Worm (Caenorhabditis elegans) whole organism, L4 larva: ENCODE measurements around the gene K07C5.13.
A peak's percentile ranks its signal among the peaks of the same experiment; 100 is the strongest.

Experiments used
- F10B5.3 ChIP-seq: sonication (generic microtip); optimal IDR thresholded peaks from 2 replicates; lab custom pipeline; 2016; ENCODE audit warnings: mild to moderate bottlenecking, missing genetic modification characterization, missing compliant biosample characterization
- F26F4.8 ChIP-seq: fragments of 200-800 bp; sonication (Bioruptor generic); conservative IDR thresholded peaks from 2 replicates; pipeline ENCODE4 v1.3.6; 2022; ENCODE audit warnings: missing genetic modification characterization, missing compliant biosample characterization
- R02D3.7 ChIP-seq: fragments of 150-350 bp; sonication (generic microtip); optimal IDR thresholded peaks from 3 replicates; lab custom pipeline; 2014; ENCODE audit warnings: missing biosample characterization, missing genetic modification characterization
- T26A8.4 ChIP-seq: fragments of 200-800 bp; sonication (Bioruptor generic); IDR thresholded peaks from 2 replicates; pipeline ENCODE4 v1.3.6; 2022; ENCODE audit warnings: missing genetic modification characterization, missing compliant biosample characterization
- Y75B8A.6 ChIP-seq: fragments of 200-800 bp; sonication (Bioruptor generic); IDR thresholded peaks from 2 replicates; pipeline ENCODE4 v1.3.6; 2022; ENCODE audit warnings: missing genetic modification reagents, missing genetic modification characterization, missing compliant biosample characterization
- aha-1 ChIP-seq: fragments of 150-350 bp; peaks from one replicate; lab custom pipeline; 2014; ENCODE audit warnings: missing biosample characterization, missing genetic modification characterization
- aly-2 ChIP-seq: sonication (generic microtip); optimal IDR thresholded peaks from 2 replicates; lab custom pipeline; 2018; ENCODE audit warnings: missing biosample characterization, missing genetic modification characterization
- ama-1 ChIP-seq: fragments of 150-350 bp; optimal IDR thresholded peaks from 2 replicates; lab custom pipeline; 2014; ENCODE audit warnings: inconsistent platforms, mixed read lengths
- arid-1 ChIP-seq: fragments of 200-800 bp; sonication (Bioruptor generic); conservative IDR thresholded peaks from 2 replicates; pipeline ENCODE4 v1.3.6; 2022; ENCODE audit warnings: missing genetic modification reagents, missing genetic modification characterization, missing compliant biosample characterization
- attf-4 ChIP-seq: sonication (generic microtip); optimal IDR thresholded peaks from 3 replicates; lab custom pipeline; 2017; ENCODE audit warnings: missing biosample characterization, missing genetic modification characterization
- ceh-28 ChIP-seq: fragments of 150-350 bp; optimal IDR thresholded peaks from 2 replicates; lab custom pipeline; 2014; ENCODE audit warnings: missing biosample characterization, missing genetic modification reagents, missing genetic modification characterization
- ceh-32 ChIP-seq: sonication (generic microtip); optimal IDR thresholded peaks from 2 replicates; lab custom pipeline; 2016; ENCODE audit warnings: mild to moderate bottlenecking, missing genetic modification characterization, missing compliant biosample characterization; ENCODE audit not compliant: poor library complexity
- ceh-62 ChIP-seq: sonication (generic microtip); optimal IDR thresholded peaks from 2 replicates; lab custom pipeline; 2017; ENCODE audit warnings: missing biosample characterization, missing genetic modification characterization
- ceh-82 ChIP-seq: sonication (generic microtip); optimal IDR thresholded peaks from 2 replicates; lab custom pipeline; 2017; ENCODE audit warnings: missing biosample characterization, missing genetic modification characterization
- ces-1 ChIP-seq: fragments of 150-350 bp; sonication (generic microtip); optimal IDR thresholded peaks from 4 replicates; lab custom pipeline; 2014; ENCODE audit warnings: missing biosample characterization, missing genetic modification reagents, missing genetic modification characterization
- cey-2 ChIP-seq: sonication (generic microtip); optimal IDR thresholded peaks from 3 replicates; lab custom pipeline; 2017; ENCODE audit warnings: missing genetic modification characterization, mild to moderate bottlenecking, missing compliant biosample characterization, antibody characterized with exemption, borderline replicate concordance; ENCODE audit not compliant: insufficient read depth
- daf-12 ChIP-seq: fragments of 150-350 bp; optimal IDR thresholded peaks from 2 replicates; lab custom pipeline; 2014; ENCODE audit warnings: missing biosample characterization, missing genetic modification reagents, missing genetic modification characterization
- dmd-8 ChIP-seq: fragments of 200-800 bp; sonication (Bioruptor generic); IDR thresholded peaks from 2 replicates; pipeline ENCODE4 v1.3.6; 2022; ENCODE audit warnings: missing genetic modification characterization, missing compliant biosample characterization
- dpl-1 ChIP-seq: fragments of 150-350 bp; optimal IDR thresholded peaks from 2 replicates; lab custom pipeline; 2014; ENCODE audit warnings: missing biosample characterization, missing genetic modification reagents, missing genetic modification characterization
- duxl-1 ChIP-seq: sonication (generic microtip); optimal IDR thresholded peaks from 2 replicates; lab custom pipeline; 2016; ENCODE audit warnings: mild to moderate bottlenecking, missing genetic modification characterization, moderate library complexity, missing compliant biosample characterization; ENCODE audit not compliant: poor library complexity
- egl-27 ChIP-seq: sonication (generic microtip); optimal IDR thresholded peaks from 3 replicates; lab custom pipeline; 2017; ENCODE audit warnings: missing biosample characterization, missing genetic modification reagents, missing genetic modification characterization
- egl-43 ChIP-seq: fragments of 200-800 bp; sonication (Bioruptor generic); IDR thresholded peaks from 2 replicates; pipeline ENCODE4 v1.3.6; 2022; ENCODE audit warnings: missing genetic modification reagents, missing genetic modification characterization, missing compliant biosample characterization
- fos-1 ChIP-seq: fragments of 150-350 bp; optimal IDR thresholded peaks from 2 replicates; lab custom pipeline; 2014; ENCODE audit warnings: missing biosample characterization, missing genetic modification characterization
- hmg-1.1 ChIP-seq: fragments of 200-800 bp; sonication (Bioruptor generic); IDR thresholded peaks from 2 replicates; pipeline ENCODE4 v1.3.6; 2022; ENCODE audit warnings: missing genetic modification reagents, missing genetic modification characterization, missing compliant biosample characterization
- lim-7 ChIP-seq: fragments of 200-800 bp; sonication (Bioruptor generic); IDR thresholded peaks from 2 replicates; pipeline ENCODE4 v1.3.6; 2022; ENCODE audit warnings: missing genetic modification characterization, missing compliant biosample characterization
- lin-38 ChIP-seq: fragments of 200-800 bp; sonication (Bioruptor generic); IDR thresholded peaks from 2 replicates; pipeline ENCODE4 v1.3.6; 2022; ENCODE audit warnings: missing genetic modification reagents, missing genetic modification characterization, missing compliant biosample characterization
- madf-5 ChIP-seq, 2 experiments: fragments of 200-800 bp; sonication (Bioruptor generic); IDR thresholded peaks; 2 replicates each; pipeline ENCODE4 v1.3.6; 2022; ENCODE audit warnings: missing compliant biosample characterization in 2 of 2, missing genetic modification characterization in 2 of 2
- mdl-1 ChIP-seq, 2 experiments: fragments of 150-350 bp in 1 of 2; sonication (generic microtip) in 1 of 2; optimal IDR thresholded peaks; 2 replicates each; lab custom pipeline; 2014 to 2017; ENCODE audit warnings: missing biosample characterization in 2 of 2, missing genetic modification characterization in 2 of 2
- mxl-2 ChIP-seq: fragments of 200-800 bp; sonication (Bioruptor generic); conservative IDR thresholded peaks from 2 replicates; pipeline ENCODE4 v1.3.6; 2022; ENCODE audit warnings: missing genetic modification reagents, missing genetic modification characterization, missing compliant biosample characterization
- mxl-3 ChIP-seq: fragments of 200-800 bp; sonication (Bioruptor generic); optimal IDR thresholded peaks from 2 replicates; lab custom pipeline; 2018; ENCODE audit warnings: mild to moderate bottlenecking, missing genetic modification characterization, missing compliant biosample characterization
- nhr-10 ChIP-seq: fragments of 150-350 bp; optimal IDR thresholded peaks from 2 replicates; lab custom pipeline; 2014; ENCODE audit warnings: missing biosample characterization, missing genetic modification characterization
- nhr-11 ChIP-seq: fragments of 150-350 bp; optimal IDR thresholded peaks from 2 replicates; lab custom pipeline; 2014; ENCODE audit warnings: missing biosample characterization, missing genetic modification characterization
- nhr-41 ChIP-seq: fragments of 200-800 bp; sonication (Bioruptor generic); IDR thresholded peaks from 2 replicates; pipeline ENCODE4 v1.3.6; 2022; ENCODE audit warnings: missing genetic modification reagents, missing genetic modification characterization, missing compliant biosample characterization
- nhr-48 ChIP-seq: sonication (generic microtip); optimal IDR thresholded peaks from 2 replicates; lab custom pipeline; 2016; ENCODE audit warnings: mild to moderate bottlenecking, missing genetic modification characterization, missing compliant biosample characterization
- nhr-6 ChIP-seq: fragments of 150-350 bp; optimal IDR thresholded peaks from 2 replicates; lab custom pipeline; 2014; ENCODE audit warnings: missing biosample characterization, missing genetic modification characterization
- sdz-12 ChIP-seq: fragments of 200-800 bp; sonication (Bioruptor generic); optimal IDR thresholded peaks from 2 replicates; lab custom pipeline; 2018; ENCODE audit warnings: mild to moderate bottlenecking, missing genetic modification characterization, missing compliant biosample characterization
- snpc-4 ChIP-seq: fragments of 150-350 bp; optimal IDR thresholded peaks from 2 replicates; lab custom pipeline; 2014; ENCODE audit warnings: missing biosample characterization, missing genetic modification characterization
- spr-1 ChIP-seq: sonication (generic microtip); optimal IDR thresholded peaks from 2 replicates; lab custom pipeline; 2016; ENCODE audit warnings: mild to moderate bottlenecking, missing genetic modification characterization, missing compliant biosample characterization
- spr-3 ChIP-seq: fragments of 200-800 bp; sonication (Bioruptor generic); optimal IDR thresholded peaks from 2 replicates; lab custom pipeline; 2018; ENCODE audit warnings: mild to moderate bottlenecking, missing genetic modification characterization, missing compliant biosample characterization
- tra-1 ChIP-seq: fragments of 200-800 bp; sonication (Bioruptor generic); IDR thresholded peaks from 2 replicates; pipeline ENCODE4 v1.3.6; 2022; ENCODE audit warnings: missing genetic modification reagents, missing genetic modification characterization, missing compliant biosample characterization
- unc-39 ChIP-seq: sonication (generic microtip); optimal IDR thresholded peaks from 2 replicates; lab custom pipeline; 2017; ENCODE audit warnings: missing biosample characterization, missing genetic modification characterization
- unc-62 ChIP-seq, 3 experiments: fragments of 150-350 bp in 1 of 3; sonication (generic microtip); optimal IDR thresholded peaks in 2 of 3; peaks in 1 of 3; 1 replicate in 1 of 3; 2 replicates in 2 of 3; lab custom pipeline; 2014 to 2017; ENCODE audit warnings: missing biosample characterization in 3 of 3, missing genetic modification characterization in 3 of 3, missing genetic modification reagents in 3 of 3, missing genotype in 1 of 3
- zag-1 ChIP-seq: fragments of 150-350 bp; optimal IDR thresholded peaks from 2 replicates; lab custom pipeline; 2014; ENCODE audit warnings: missing biosample characterization, missing genetic modification characterization
- zfp-3 ChIP-seq: fragments of 200-800 bp; sonication (Bioruptor generic); conservative IDR thresholded peaks from 2 replicates; pipeline ENCODE4 v1.3.6; 2022; ENCODE audit warnings: missing genetic modification reagents, missing genetic modification characterization, missing compliant biosample characterization
- zip-11 ChIP-seq: fragments of 200-800 bp; sonication (Bioruptor generic); IDR thresholded peaks from 2 replicates; pipeline ENCODE4 v1.3.6; 2022; ENCODE audit warnings: missing genetic modification characterization, missing compliant biosample characterization
- zip-2 ChIP-seq: fragments of 150-350 bp; optimal IDR thresholded peaks from 2 replicates; lab custom pipeline; 2014; ENCODE audit warnings: missing biosample characterization, missing genetic modification characterization
- ztf-11 ChIP-seq: fragments of 150-350 bp; optimal IDR thresholded peaks from 2 replicates; lab custom pipeline; 2014; ENCODE audit warnings: missing biosample characterization, missing genetic modification characterization

K07C5.13 gene

DNA sequence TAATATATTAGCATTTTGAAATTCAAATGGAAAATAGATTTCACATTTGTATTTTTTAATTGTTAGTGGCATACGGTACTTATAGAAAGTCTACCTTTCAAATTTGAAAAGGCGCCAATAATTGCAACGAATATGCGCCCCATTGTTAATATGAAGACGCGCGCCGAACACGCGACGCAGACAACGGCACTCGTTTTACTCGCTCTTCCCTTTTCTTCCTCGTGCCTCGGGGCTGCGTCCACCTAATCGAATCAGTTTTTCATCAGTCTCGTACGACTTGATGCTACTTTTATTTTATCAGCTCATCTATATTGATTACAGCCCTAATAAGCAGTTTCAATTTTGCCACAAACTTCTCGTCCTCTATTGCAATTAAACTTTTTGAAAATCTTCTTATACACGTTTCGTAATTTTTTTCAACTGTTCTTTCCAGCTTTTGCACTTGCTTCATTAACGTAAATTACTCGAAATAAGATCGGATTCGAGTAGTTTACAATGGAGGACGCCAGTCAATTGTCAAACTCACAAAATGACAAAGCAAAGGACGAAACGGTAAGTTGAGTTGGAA lies 20.1 kb downstream of the K07C5.13 start, which contains the start of gene cash-1 (continued):
- TF ChIP-seq ceh-82 (tag; lab: Kevin White, UChicago) = no peak
- no peak for TF ChIP-seq sdz-12
- TF ChIP-seq mdl-1 (tag; optimal IDR thresholded peaks at IDR 0.05; lab: Kevin White, UChicago) = peak in 1 of 2 experiments; percentile 82
- no peak for TF ChIP-seq ceh-28
- no peak for TF ChIP-seq daf-12 (tag; lab: Kevin White, UChicago)
- no peak for TF ChIP-seq madf-5 (GFP tag; IDR thresholded peaks at IDR 0.05; lab: Robert Waterston, UW)
- peak; percentile 41; the same call in 1 of the 2 replicates for TF ChIP-seq hmg-1.1 (GFP tag; lab: Robert Waterston, UW)
- TF ChIP-seq ceh-32 = no peak
- no peak for TF ChIP-seq aly-2
- TF ChIP-seq attf-4 (tag; lab: Kevin White, UChicago) = no peak
- TF ChIP-seq zag-1 (tag; lab: Kevin White, UChicago) = no peak
- TF ChIP-seq lim-7 (GFP tag; lab: Robert Waterston, UW) = no peak
- no peak for TF ChIP-seq nhr-11 (tag; lab: Kevin White, UChicago)
- TF ChIP-seq cey-2 (tag; lab: Kevin White, UChicago) = no peak
- no peak for TF ChIP-seq spr-3 (GFP tag; lab: Kevin White, UChicago)
- no peak for TF ChIP-seq ama-1 (lab: Kevin White, UChicago)
- no peak for TF ChIP-seq nhr-48
- TF ChIP-seq tra-1 (GFP tag; lab: Robert Waterston, UW) = no peak
- no peak for TF ChIP-seq ztf-11 (tag; lab: Kevin White, UChicago)
- no peak for TF ChIP-seq ceh-62 (tag; lab: Kevin White, UChicago)
- TF ChIP-seq nhr-10 (tag; lab: Kevin White, UChicago) = no peak
- TF ChIP-seq aha-1 (tag; lab: Kevin White, UChicago) = peak; percentile 97
- TF ChIP-seq unc-39 = no peak
- peak; percentile 89 for TF ChIP-seq lin-38 (GFP tag; lab: Robert Waterston, UW)
- no peak for TF ChIP-seq zfp-3 (GFP tag; lab: Robert Waterston, UW)
- TF ChIP-seq nhr-41 = no peak
- TF ChIP-seq dmd-8 (GFP tag; lab: Robert Waterston, UW) = no peak
- TF ChIP-seq fos-1 (tag; lab: Kevin White, UChicago) = no peak
- no peak for TF ChIP-seq zip-11
- no peak for TF ChIP-seq R02D3.7 (tag; lab: Kevin White, UChicago)
- 0 out of 2 replicates have a peak, but pooled peaks have one; percentile 30 for TF ChIP-seq arid-1 (GFP tag; lab: Robert Waterston, UW)
- TF ChIP-seq spr-1 (tag; lab: Kevin White, UChicago) = no peak
- 0 out of 2 replicates have a peak, but pooled peaks have one; percentile 21 for TF ChIP-seq egl-43 (GFP tag; lab: Robert Waterston, UW)
- no peak for TF ChIP-seq zip-2 (tag; lab: Kevin White, UChicago)
- no peak for TF ChIP-seq snpc-4 (tag; lab: Kevin White, UChicago)
- TF ChIP-seq, all 104 proteins: peak for 31

DNA sequence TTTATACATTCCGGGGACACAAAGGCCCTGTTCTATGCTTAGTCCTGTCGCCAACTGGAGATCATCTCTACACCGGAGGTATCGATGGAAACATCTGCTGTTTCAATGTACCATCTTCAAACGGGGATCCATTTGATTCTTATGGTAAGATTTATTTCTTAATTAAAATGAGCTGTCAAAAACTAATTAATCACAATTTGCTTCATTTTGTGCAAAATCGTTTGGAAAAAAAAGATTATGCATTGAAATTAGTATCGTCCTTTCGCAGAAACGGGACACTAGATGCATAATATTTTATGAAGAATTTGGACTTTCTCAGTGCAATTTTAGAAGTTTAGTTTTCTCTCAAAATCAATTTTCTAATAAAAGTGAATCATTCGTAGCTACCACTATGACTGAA lies 22.0 kb downstream of the K07C5.13 start:
- TF ChIP-seq ces-1 (GFP tag; lab: Kevin White, UChicago) (no peak), cey-2 (tag; lab: Kevin White, UChicago) (no peak), dpl-1 (GFP tag; lab: Kevin White, UChicago) (no peak), mxl-3 (GFP tag; lab: Kevin White, UChicago) (no peak), zag-1 (tag; lab: Kevin White, UChicago) (no peak), unc-62 (GFP tag; optimal IDR thresholded peaks at IDR 0.05 in 1 of 2; lab: Kevin White, UChicago) (peak in 1 of 2 experiments; percentile 93), unc-62 (tag; optimal IDR thresholded peaks at IDR 0.05; lab: Kevin White, UChicago) (no peak)
- TF ChIP-seq, all 104 proteins: peak for 1

DNA sequence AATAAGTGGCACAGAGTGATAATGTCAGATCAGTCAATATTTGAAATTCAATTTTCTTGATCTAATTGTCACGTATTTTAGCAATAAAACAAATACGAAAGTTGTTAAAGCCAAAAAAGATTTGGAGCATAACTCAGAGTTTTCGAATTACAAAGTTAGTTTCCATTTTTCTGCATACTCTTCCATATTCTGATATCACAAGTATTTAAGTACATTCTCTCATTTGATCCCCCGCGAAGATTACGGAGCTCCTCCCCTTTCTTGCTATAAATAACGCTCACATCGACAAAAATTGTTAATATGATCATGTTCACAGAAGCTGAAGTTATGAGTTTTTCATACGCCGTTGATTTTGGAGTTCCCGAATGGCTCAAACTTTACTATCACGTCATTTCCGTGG lies 26.4 kb downstream of the K07C5.13 start, which contains the start of gene sri-20:
Gene sri-20 (plus strand): TSS at position 301 of the 400 bp plus-strand sequence.
- no peak for TF ChIP-seq dpl-1 (GFP tag; lab: Kevin White, UChicago)
- no peak for TF ChIP-seq ceh-82 (tag; lab: Kevin White, UChicago)
- TF ChIP-seq duxl-1 = no peak
- TF ChIP-seq nhr-48 = no peak
- no peak for TF ChIP-seq T26A8.4 (GFP tag; lab: Robert Waterston, UW)
- TF ChIP-seq unc-39 = no peak
- no peak for TF ChIP-seq egl-27 (tag; lab: Kevin White, UChicago)
- no peak for TF ChIP-seq fos-1 (tag; lab: Kevin White, UChicago)
- no peak for TF ChIP-seq F10B5.3 (tag; lab: Kevin White, UChicago)
- TF ChIP-seq nhr-41 = no peak
- TF ChIP-seq F26F4.8 (GFP tag; lab: Robert Waterston, UW) = no peak
- TF ChIP-seq Y75B8A.6 (GFP tag; lab: Robert Waterston, UW) = no peak
- no peak for TF ChIP-seq mxl-3 (GFP tag; lab: Kevin White, UChicago)
- no peak for TF ChIP-seq mxl-2
- TF ChIP-seq aly-2 = no peak
- no peak for TF ChIP-seq ceh-32
- no peak for TF ChIP-seq cey-2 (tag; lab: Kevin White, UChicago)
- TF ChIP-seq lin-38 (GFP tag; lab: Robert Waterston, UW) = no peak
- no peak for TF ChIP-seq nhr-6
- TF ChIP-seq, all 104 proteins: peak for 0
